Fruit fly (Drosophila melanogaster) whole organism, prepupa: ENCODE data around the gene CG7304.

Experiments used
- Blimp-1 ChIP-seq: fragments of 200-800 bp; sonication (Bioruptor generic); optimal IDR thresholded peaks from 3 replicates; lab custom pipeline; 2017; ENCODE audit warnings: missing biosample characterization, missing genetic modification characterization, mild to moderate bottlenecking, moderate library complexity, missing genetic modification reagents
- CG10631 ChIP-seq: fragments of 200-800 bp; sonication (Bioruptor generic); optimal IDR thresholded peaks from 2 replicates; lab custom pipeline; 2016; ENCODE audit warnings: missing biosample characterization, missing genetic modification characterization
- CG10669 ChIP-seq: fragments of 200-800 bp; sonication (Bioruptor generic); optimal IDR thresholded peaks from 3 replicates; lab custom pipeline; 2018; ENCODE audit warnings: missing biosample characterization, mild to moderate bottlenecking, missing genetic modification characterization, moderate library complexity
- CG11294 ChIP-seq: fragments of 200-800 bp; sonication (Bioruptor generic); IDR thresholded peaks from 2 replicates; pipeline ENCODE4 v1.3.6; 2022; ENCODE audit warnings: missing biosample characterization, missing genetic modification characterization
- CG11762 ChIP-seq: fragments of 200-800 bp; sonication (Bioruptor generic); optimal IDR thresholded peaks from 3 replicates; lab custom pipeline; 2016; ENCODE audit warnings: missing biosample characterization, missing genetic modification characterization; ENCODE audit not compliant: insufficient read depth
- CG11902 ChIP-seq: fragments of 200-800 bp; sonication (Bioruptor generic); optimal IDR thresholded peaks from 3 replicates; lab custom pipeline; 2016; ENCODE audit warnings: missing biosample characterization, missing genetic modification characterization
- CG15336 ChIP-seq: fragments of 200-800 bp; sonication (Bioruptor generic); IDR thresholded peaks from 2 replicates; pipeline ENCODE4 v1.3.6; 2022; ENCODE audit warnings: missing biosample characterization, missing genetic modification characterization
- CG1621 ChIP-seq: fragments of 200-800 bp; sonication (Bioruptor generic); optimal IDR thresholded peaks from 3 replicates; lab custom pipeline; 2018; ENCODE audit warnings: missing biosample characterization, mild to moderate bottlenecking, missing genetic modification characterization
- CG16779 ChIP-seq: fragments of 200-800 bp; sonication (Bioruptor generic); optimal IDR thresholded peaks from 3 replicates; lab custom pipeline; 2017; ENCODE audit warnings: missing biosample characterization, mild to moderate bottlenecking, missing genetic modification characterization
- CG31627 ChIP-seq: fragments of 200-800 bp; sonication (Bioruptor generic); optimal IDR thresholded peaks from 3 replicates; lab custom pipeline; 2016; ENCODE audit warnings: missing biosample characterization, missing genetic modification characterization
- CG32006 ChIP-seq: fragments of 200-800 bp; sonication (Bioruptor generic); optimal IDR thresholded peaks from 3 replicates; lab custom pipeline; 2017; ENCODE audit warnings: missing biosample characterization, mild to moderate bottlenecking, missing genetic modification characterization
- CG34406 ChIP-seq: fragments of 200-800 bp; sonication (Bioruptor generic); optimal IDR thresholded peaks from 3 replicates; lab custom pipeline; 2016; ENCODE audit warnings: missing biosample characterization, missing genetic modification characterization
- CG3919 ChIP-seq: fragments of 200-800 bp; sonication (Bioruptor generic); optimal IDR thresholded peaks from 3 replicates; lab custom pipeline; 2016; ENCODE audit warnings: missing biosample characterization, missing genetic modification characterization
- CG4318 ChIP-seq: fragments of 200-800 bp; sonication (Bioruptor generic); optimal IDR thresholded peaks from 3 replicates; lab custom pipeline; 2017; ENCODE audit warnings: missing biosample characterization, mild to moderate bottlenecking, missing genetic modification characterization
- CG6276 ChIP-seq: fragments of 200-800 bp; sonication (Bioruptor generic); optimal IDR thresholded peaks from 2 replicates; lab custom pipeline; 2017; ENCODE audit warnings: missing biosample characterization, mild to moderate bottlenecking, missing genetic modification characterization
- CG6792 ChIP-seq: fragments of 200-800 bp; sonication (Bioruptor generic); optimal IDR thresholded peaks from 3 replicates; lab custom pipeline; 2016; ENCODE audit warnings: missing biosample characterization, missing genetic modification characterization
- CG7368 ChIP-seq: fragments of 200-800 bp; sonication (Bioruptor generic); optimal IDR thresholded peaks from 3 replicates; lab custom pipeline; 2016; ENCODE audit warnings: missing biosample characterization, missing genetic modification characterization
- CG8319 ChIP-seq: fragments of 200-800 bp; sonication (Bioruptor generic); optimal IDR thresholded peaks from 3 replicates; lab custom pipeline; 2016; ENCODE audit warnings: missing biosample characterization, missing genetic modification characterization
- Eip78C ChIP-seq: fragments of 200-800 bp; sonication (Bioruptor generic); peaks from one replicate; lab custom pipeline; 2016; ENCODE audit warnings: missing biosample characterization, missing genetic modification characterization
- Eip93F ChIP-seq: fragments of 200-800 bp; sonication (Bioruptor generic); optimal IDR thresholded peaks from 2 replicates; lab custom pipeline; 2016; ENCODE audit warnings: missing biosample characterization, mild to moderate bottlenecking, missing genetic modification characterization
- Ets96B ChIP-seq: fragments of 200-800 bp; optimal IDR thresholded peaks from 2 replicates; lab custom pipeline; 2019; ENCODE audit warnings: missing biosample characterization, mild to moderate bottlenecking, missing genetic modification characterization, moderate library complexity
- Hr39 ChIP-seq: fragments of 200-800 bp; sonication (Bioruptor generic); optimal IDR thresholded peaks from 2 replicates; lab custom pipeline; 2016; ENCODE audit warnings: missing biosample characterization, missing genetic modification characterization
- OdsH ChIP-seq: fragments of 200-800 bp; sonication (Bioruptor generic); optimal IDR thresholded peaks from 3 replicates; lab custom pipeline; 2016; ENCODE audit warnings: missing biosample characterization, missing genetic modification characterization
- Smox ChIP-seq: fragments of 200-800 bp; sonication (Bioruptor generic); optimal IDR thresholded peaks from 3 replicates; lab custom pipeline; 2016; ENCODE audit warnings: missing biosample characterization, missing genetic modification characterization
- Sox14 ChIP-seq: fragments of 200-800 bp; sonication (Bioruptor generic); optimal IDR thresholded peaks from 3 replicates; lab custom pipeline; 2016; ENCODE audit warnings: missing biosample characterization, missing genetic modification characterization
- acj6 ChIP-seq: fragments of 200-800 bp; sonication (Bioruptor generic); optimal IDR thresholded peaks from 3 replicates; lab custom pipeline; 2016; ENCODE audit warnings: missing biosample characterization, missing genetic modification characterization
- eg ChIP-seq: fragments of 200-800 bp; sonication (Bioruptor generic); IDR thresholded peaks from 3 replicates; pipeline ENCODE4 v1.3.6; 2022; ENCODE audit warnings: missing biosample characterization, missing genetic modification characterization
- fd59A ChIP-seq: fragments of 200-800 bp; sonication (Bioruptor generic); optimal IDR thresholded peaks from 2 replicates; lab custom pipeline; 2017; ENCODE audit warnings: missing biosample characterization, mild to moderate bottlenecking, missing genetic modification characterization, missing genetic modification reagents
- fd85E ChIP-seq: fragments of 200-800 bp; sonication (Bioruptor generic); optimal IDR thresholded peaks from 3 replicates; lab custom pipeline; 2016; ENCODE audit warnings: missing biosample characterization, missing genetic modification characterization
- lz ChIP-seq: fragments of 200-800 bp; sonication (Bioruptor generic); optimal IDR thresholded peaks from 3 replicates; lab custom pipeline; 2016; ENCODE audit warnings: missing biosample characterization, missing genetic modification characterization
- pdm3 ChIP-seq: fragments of 200-800 bp; sonication (Bioruptor generic); optimal IDR thresholded peaks from 3 replicates; lab custom pipeline; 2016; ENCODE audit warnings: missing biosample characterization, missing genetic modification characterization
- salr ChIP-seq, 2 experiments: fragments of 200-800 bp; sonication (Bioruptor generic); optimal IDR thresholded peaks; 3 replicates each; lab custom pipeline; 2016 to 2018; ENCODE audit warnings: missing biosample characterization in 2 of 2, missing genetic modification characterization in 2 of 2, mild to moderate bottlenecking in 1 of 2
- spab ChIP-seq: fragments of 200-800 bp; sonication (Bioruptor generic); optimal IDR thresholded peaks from 2 replicates; lab custom pipeline; 2017; ENCODE audit warnings: missing biosample characterization, mild to moderate bottlenecking, missing genetic modification characterization, missing genetic modification reagents
- ss ChIP-seq, 2 experiments: fragments of 200-800 bp; sonication (Bioruptor generic); optimal IDR thresholded peaks; 2 replicates in 1 of 2; 3 replicates in 1 of 2; lab custom pipeline; 2017 to 2018; ENCODE audit warnings: mild to moderate bottlenecking in 2 of 2, missing biosample characterization in 2 of 2, missing genetic modification characterization in 2 of 2, moderate library complexity in 1 of 2
- topi ChIP-seq: fragments of 200-800 bp; sonication (Bioruptor generic); optimal IDR thresholded peaks from 3 replicates; lab custom pipeline; 2016; ENCODE audit warnings: missing biosample characterization, missing genetic modification characterization
- vri ChIP-seq: fragments of 200-800 bp; sonication (Bioruptor generic); optimal IDR thresholded peaks from 3 replicates; lab custom pipeline; 2016; ENCODE audit warnings: missing biosample characterization, mild to moderate bottlenecking, missing genetic modification characterization

The CG7304 gene

DNA sequence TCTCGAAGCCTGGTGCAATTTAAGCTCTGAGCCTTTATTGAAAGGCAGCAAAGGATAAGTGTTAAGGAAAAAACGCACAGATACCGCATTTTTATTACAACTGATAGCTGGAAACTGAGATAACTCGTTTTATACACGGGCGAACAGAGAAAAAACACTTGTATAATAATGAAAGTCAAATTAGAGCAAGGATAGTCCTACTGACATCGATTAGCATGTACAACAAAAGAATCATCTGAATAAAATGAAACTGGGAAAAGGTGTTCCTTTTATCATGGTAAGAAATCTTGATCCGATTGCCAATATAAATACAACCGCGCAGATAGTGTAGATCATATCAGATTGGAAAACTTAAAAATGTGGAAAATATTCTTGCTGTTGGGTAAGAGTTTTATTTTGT, 18.6 kb upstream of the CG7304 start, which contains the start of the genes Eig71Ej and Eig71Ek:
Eig71Ej (minus strand) TSS at position 101 of the 400 bp plus-strand sequence.
Eig71Ek (plus strand) TSS at position 334 of the 400 bp plus-strand sequence.
- TF ChIP-seq Hr39 (GFP tag; lab: Kevin White, UChicago): no peak
- TF ChIP-seq Smox (GFP tag; lab: Kevin White, UChicago): no peak
- no peak for TF ChIP-seq CG6792 (GFP tag; lab: Kevin White, UChicago)
- no peak for TF ChIP-seq CG10669
- no peak for TF ChIP-seq CG15336
- no peak for TF ChIP-seq CG31627 (GFP tag; lab: Kevin White, UChicago)
- no peak for TF ChIP-seq CG32006 (GFP tag; lab: Kevin White, UChicago)
- no peak for TF ChIP-seq OdsH (GFP tag; lab: Kevin White, UChicago)
- no peak for TF ChIP-seq fd59A (GFP tag; lab: Kevin White, UChicago)
- TF ChIP-seq CG11762 (GFP tag; lab: Kevin White, UChicago): no peak
- TF ChIP-seq Eip78C (GFP tag; lab: Kevin White, UChicago): no peak
- no peak for TF ChIP-seq acj6 (GFP tag; lab: Kevin White, UChicago)
- no peak for TF ChIP-seq CG7368
- no peak for TF ChIP-seq Blimp-1
- TF ChIP-seq spab (GFP tag; lab: Kevin White, UChicago): no peak
- no peak for TF ChIP-seq CG3919 (GFP tag; lab: Kevin White, UChicago)
- TF ChIP-seq CG11902 (GFP tag; lab: Kevin White, UChicago): no peak
- TF ChIP-seq CG10631 (GFP tag; lab: Kevin White, UChicago): no peak
- TF ChIP-seq CG1621 (tag; lab: Kevin White, UChicago): no peak
- TF ChIP-seq lz (GFP tag; lab: Kevin White, UChicago): no peak

DNA sequence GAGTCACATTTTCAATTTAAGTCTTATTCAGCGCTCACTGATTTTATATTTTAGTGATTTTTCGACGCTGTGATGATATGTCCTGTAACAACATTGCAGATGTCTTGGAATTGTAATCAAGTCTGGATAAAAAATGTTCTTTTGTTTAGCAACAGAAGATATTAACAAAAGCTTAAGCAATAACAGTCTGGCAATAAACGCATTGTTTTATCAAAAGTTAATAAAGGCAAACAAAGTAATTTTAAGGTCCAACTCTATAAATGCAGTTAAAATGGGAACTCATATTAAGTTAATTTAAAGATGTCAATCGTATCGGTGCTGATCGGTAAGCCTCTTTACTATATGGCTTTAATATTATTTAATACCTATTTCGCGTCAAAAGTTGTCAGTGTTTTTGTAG, 18.0 kb upstream of the CG7304 start, which contains the start of gene CG43082:
CG43082 (plus strand) TSS at position 301 of the 400 bp plus-strand sequence.
- no peak for TF ChIP-seq vri
- TF ChIP-seq pdm3: no peak
- TF ChIP-seq CG34406 (GFP tag; lab: Kevin White, UChicago): no peak
- TF ChIP-seq fd85E (GFP tag; lab: Kevin White, UChicago): no peak
- TF ChIP-seq CG6276 (GFP tag; lab: Kevin White, UChicago): no peak
- TF ChIP-seq Eip93F: no peak
- TF ChIP-seq acj6 (GFP tag; lab: Kevin White, UChicago): no peak
- no peak for TF ChIP-seq eg (GFP tag; lab: Robert Waterston, UW)
- TF ChIP-seq CG11294: no peak
- TF ChIP-seq, all 60 proteins: peak for 0

DNA sequence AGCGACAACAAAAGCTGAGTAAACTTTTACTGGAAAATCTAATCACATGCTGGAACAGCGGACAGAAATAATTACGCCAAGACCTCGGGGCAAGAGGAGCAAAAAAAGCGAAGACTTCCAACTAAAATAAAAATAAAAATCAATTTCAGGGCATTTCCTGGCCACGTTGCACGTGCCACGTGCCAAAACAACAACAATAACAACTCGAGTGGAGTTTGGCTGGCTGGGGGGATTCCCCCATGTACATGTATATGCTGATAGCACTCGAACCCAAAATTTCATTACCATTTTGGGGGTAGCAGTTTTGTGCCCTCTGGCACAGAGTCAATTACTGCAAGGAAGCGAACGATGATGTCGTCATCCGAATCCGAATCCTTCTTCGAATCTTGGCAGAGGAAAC, 17.0 kb upstream of the CG7304 start:
- TF ChIP-seq CG10631 (GFP tag; lab: Kevin White, UChicago) (no peak), Hr39 (GFP tag; lab: Kevin White, UChicago) (no peak), CG16779 (tag; lab: Kevin White, UChicago) (no peak), vri (no peak), ss (GFP tag; optimal IDR thresholded peaks at IDR 0.05; lab: Kevin White, UChicago) (no peak), Ets96B (no peak), CG11294 (no peak), CG3919 (GFP tag; lab: Kevin White, UChicago) (no peak), CG34406 (GFP tag; lab: Kevin White, UChicago) (no peak), CG8319 (GFP tag; lab: Kevin White, UChicago) (no peak), CG10669 (no peak), salr (GFP tag; optimal IDR thresholded peaks at IDR 0.05; lab: Kevin White, UChicago) (no peak), topi (no peak), Eip78C (GFP tag; lab: Kevin White, UChicago) (no peak), Sox14 (GFP tag; lab: Kevin White, UChicago) (no peak), CG4318 (GFP tag; lab: Kevin White, UChicago) (no peak)
